Worm (Caenorhabditis elegans) whole organism, L3 larva: Measurements from ENCODE around the gene sex-1.

Experiments used
- ZK546.5 ChIP-seq: sonication (generic microtip); optimal IDR thresholded peaks from 2 replicates; lab custom pipeline; 2017; ENCODE audit warnings: missing biosample characterization, missing genetic modification characterization
- aly-2 ChIP-seq: fragments of 150-350 bp; optimal IDR thresholded peaks from 2 replicates; lab custom pipeline; 2014; ENCODE audit warnings: missing biosample characterization, missing genetic modification characterization
- ceh-16 ChIP-seq: sonication (generic microtip); optimal IDR thresholded peaks from 2 replicates; lab custom pipeline; 2017; ENCODE audit warnings: missing biosample characterization, missing genetic modification characterization
- ceh-82 ChIP-seq: fragments of 150-350 bp; optimal IDR thresholded peaks from 2 replicates; lab custom pipeline; 2014; ENCODE audit warnings: missing biosample characterization, missing genetic modification characterization
- daf-12 ChIP-seq: fragments of 150-350 bp; optimal IDR thresholded peaks from 2 replicates; lab custom pipeline; 2014; ENCODE audit warnings: missing biosample characterization, missing genetic modification reagents, missing genetic modification characterization
- egl-5 ChIP-seq: fragments of 150-350 bp; optimal IDR thresholded peaks from 2 replicates; lab custom pipeline; 2017; ENCODE audit warnings: missing biosample characterization, missing genetic modification reagents, missing genetic modification characterization, inconsistent platforms
- elt-1 ChIP-seq: fragments of 150-350 bp; optimal IDR thresholded peaks from 2 replicates; lab custom pipeline; 2014; ENCODE audit warnings: missing biosample characterization, missing genetic modification characterization
- elt-2 ChIP-seq: sonication (generic microtip); optimal IDR thresholded peaks from 2 replicates; lab custom pipeline; 2016; ENCODE audit warnings: missing genetic modification reagents, mild to moderate bottlenecking, missing genetic modification characterization, missing compliant biosample characterization
- elt-3 ChIP-seq, 3 experiments: fragments of 150-350 bp in 1 of 3; sonication (generic microtip) in 2 of 3; optimal IDR thresholded peaks; 2 replicates in 2 of 3; 4 replicates in 1 of 3; lab custom pipeline; 2014 to 2017; ENCODE audit warnings: missing biosample characterization in 3 of 3, missing genetic modification characterization in 3 of 3
- eor-1 ChIP-seq, 2 experiments: fragments of 150-350 bp; optimal IDR thresholded peaks; 2 replicates each; lab custom pipeline; 2014 to 2018; ENCODE audit warnings: missing biosample characterization in 2 of 2, missing genetic modification characterization in 2 of 2
- fos-1 ChIP-seq: fragments of 150-350 bp; optimal IDR thresholded peaks from 2 replicates; lab custom pipeline; 2014; ENCODE audit warnings: missing biosample characterization, missing genetic modification characterization
- hmg-11 ChIP-seq: sonication (generic microtip); optimal IDR thresholded peaks from 2 replicates; lab custom pipeline; 2016; ENCODE audit warnings: missing genetic modification characterization, missing compliant biosample characterization
- jun-1 ChIP-seq: fragments of 150-350 bp; optimal IDR thresholded peaks from 2 replicates; lab custom pipeline; 2014; ENCODE audit warnings: missing biosample characterization, missing genetic modification reagents, missing genetic modification characterization
- lsy-12 ChIP-seq: sonication (generic microtip); optimal IDR thresholded peaks from 2 replicates; lab custom pipeline; 2016; ENCODE audit warnings: mild to moderate bottlenecking, missing genetic modification characterization, missing compliant biosample characterization
- mml-1 ChIP-seq: fragments of 150-350 bp; sonication (generic microtip); optimal IDR thresholded peaks from 3 replicates; lab custom pipeline; 2014; ENCODE audit warnings: missing biosample characterization, missing genetic modification characterization
- nhr-11 ChIP-seq: fragments of 150-350 bp; optimal IDR thresholded peaks from 2 replicates; lab custom pipeline; 2014; ENCODE audit warnings: missing biosample characterization, missing genetic modification characterization
- nhr-23 ChIP-seq: fragments of 150-350 bp; optimal IDR thresholded peaks from 2 replicates; lab custom pipeline; 2014; ENCODE audit warnings: missing biosample characterization, missing genetic modification reagents, missing genetic modification characterization
- nhr-237 ChIP-seq: fragments of 150-350 bp; optimal IDR thresholded peaks from 2 replicates; lab custom pipeline; 2014; ENCODE audit warnings: missing biosample characterization, missing genetic modification characterization
- nhr-25 ChIP-seq: sonication (generic microtip); optimal IDR thresholded peaks from 2 replicates; lab custom pipeline; 2017; ENCODE audit warnings: missing biosample characterization, missing genetic modification characterization
- nhr-28 ChIP-seq: fragments of 150-350 bp; optimal IDR thresholded peaks from 2 replicates; lab custom pipeline; 2014; ENCODE audit warnings: missing biosample characterization, missing genetic modification characterization
- nhr-67 ChIP-seq: fragments of 150-350 bp; optimal IDR thresholded peaks from 2 replicates; lab custom pipeline; 2014; ENCODE audit warnings: missing biosample characterization, missing genetic modification characterization
- nhr-76 ChIP-seq: fragments of 150-350 bp; sonication (generic microtip); optimal IDR thresholded peaks from 5 replicates; lab custom pipeline; 2014; ENCODE audit warnings: missing biosample characterization, missing genetic modification characterization
- nhr-77 ChIP-seq: fragments of 150-350 bp; optimal IDR thresholded peaks from 2 replicates; lab custom pipeline; 2014; ENCODE audit warnings: missing biosample characterization, missing genetic modification characterization
- pqm-1 ChIP-seq: fragments of 150-350 bp; optimal IDR thresholded peaks from 2 replicates; lab custom pipeline; 2017; ENCODE audit warnings: missing biosample characterization, missing genetic modification characterization, inconsistent platforms
- skn-1 ChIP-seq: fragments of 150-350 bp; optimal IDR thresholded peaks from 2 replicates; lab custom pipeline; 2014; ENCODE audit warnings: missing biosample characterization, missing genetic modification characterization
- snpc-4 ChIP-seq: fragments of 150-350 bp; optimal IDR thresholded peaks from 2 replicates; lab custom pipeline; 2014; ENCODE audit warnings: missing biosample characterization, missing genetic modification characterization
- unc-39 ChIP-seq: sonication (generic microtip); optimal IDR thresholded peaks from 4 replicates; lab custom pipeline; 2017; ENCODE audit warnings: missing biosample characterization, missing genetic modification characterization
- unc-62 ChIP-seq: fragments of 150-350 bp; sonication (generic microtip); optimal IDR thresholded peaks from 4 replicates; lab custom pipeline; 2014; ENCODE audit warnings: missing biosample characterization, missing genetic modification reagents, missing genetic modification characterization
- zag-1 ChIP-seq: fragments of 150-350 bp; optimal IDR thresholded peaks from 2 replicates; lab custom pipeline; 2014; ENCODE audit warnings: missing biosample characterization, missing genetic modification characterization

Gene sex-1

DNA sequence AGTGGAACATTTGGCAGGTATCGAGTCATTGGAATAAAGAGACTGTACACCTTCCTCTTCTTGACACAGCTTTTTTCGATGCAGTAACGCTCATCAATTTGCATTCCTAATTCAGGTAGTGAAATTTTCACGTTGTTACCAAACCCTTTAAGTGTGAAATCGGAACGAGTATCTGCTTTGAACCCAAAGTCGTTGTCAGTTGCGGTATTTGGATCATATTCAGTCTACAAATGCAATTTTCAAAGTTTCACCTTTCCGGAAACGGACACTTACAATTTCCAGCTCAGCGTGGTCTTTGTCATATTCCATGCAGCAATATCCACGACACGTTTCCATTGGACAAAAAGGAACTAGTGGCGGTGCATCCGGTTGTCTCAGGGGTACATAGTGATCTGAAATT is 22.6 kb downstream of the sex-1 start:
- TF ChIP-seq fos-1 (no peak), unc-62 (GFP tag; lab: Kevin White, UChicago) (no peak), aly-2 (tag; lab: Kevin White, UChicago) (no peak), elt-1 (tag; lab: Kevin White, UChicago) (no peak), nhr-76 (tag; lab: Kevin White, UChicago) (no peak), nhr-237 (tag; lab: Kevin White, UChicago) (no peak), ceh-82 (no peak), ZK546.5 (no peak), mml-1 (tag; lab: Kevin White, UChicago) (no peak), elt-3 (tag; optimal IDR thresholded peaks at IDR 0.05; lab: Kevin White, UChicago) (no peak), elt-2 (no peak), snpc-4 (tag; lab: Kevin White, UChicago) (no peak), skn-1 (no peak), jun-1 (tag; lab: Kevin White, UChicago) (no peak), ceh-16 (no peak), zag-1 (tag; lab: Kevin White, UChicago) (no peak), nhr-28 (tag; lab: Kevin White, UChicago) (no peak), eor-1 (tag; optimal IDR thresholded peaks at IDR 0.05; lab: Kevin White, UChicago) (no peak)

DNA sequence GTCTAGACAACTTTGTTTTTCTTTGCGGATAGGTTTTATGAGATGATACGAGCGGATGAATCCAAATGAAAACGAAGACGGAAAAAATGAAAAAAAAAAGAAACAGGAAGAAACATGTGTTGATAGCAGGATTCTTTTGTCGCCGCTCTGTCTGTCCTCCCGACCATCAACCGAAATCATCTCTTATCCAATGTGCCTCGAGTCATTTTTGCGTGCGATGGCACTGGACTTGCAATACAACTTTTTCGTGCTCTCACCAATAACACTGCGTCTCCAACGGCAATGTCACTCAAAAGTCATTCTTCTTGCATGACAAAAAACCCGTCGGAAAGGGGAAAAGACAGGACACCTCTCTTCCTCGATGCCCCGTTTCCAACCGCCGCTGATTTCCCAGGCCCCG is 28.9 kb downstream of the sex-1 start, which contains the start of gene ncs-4:
Gene ncs-4, plus strand, starts transcription at position 227 of the 400 bp plus-strand sequence.
- TF ChIP-seq daf-12 (tag; lab: Kevin White, UChicago) (no peak), elt-3 (tag; optimal IDR thresholded peaks at IDR 0.05; lab: Kevin White, UChicago) (no peak), egl-5 (peak; percentile 11)

DNA sequence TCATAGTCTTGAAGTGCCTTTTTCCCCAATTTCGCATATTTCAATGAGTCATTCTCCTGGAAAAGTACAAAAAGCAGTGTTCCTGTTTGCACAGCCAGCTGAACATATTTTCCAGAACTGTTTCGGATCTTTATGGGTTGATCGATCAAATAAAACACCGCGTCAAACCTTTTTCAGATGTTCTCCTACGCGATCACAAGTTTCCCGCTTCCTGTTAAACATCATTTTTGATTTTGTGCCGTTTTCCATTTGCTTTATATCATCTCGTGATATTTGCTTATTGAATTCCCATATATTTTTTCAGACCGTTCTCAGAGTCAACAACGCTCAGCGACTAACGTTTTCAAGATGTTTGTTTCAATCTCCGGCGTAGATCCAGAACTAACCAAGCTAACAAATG is 30.5 kb downstream of the sex-1 start, which contains the start of gene C07A4.3:
Gene C07A4.3, plus strand, starts transcription at position 301 of the 400 bp plus-strand sequence.
- TF ChIP-seq unc-39 (tag; lab: Kevin White, UChicago) (no peak), nhr-11 (no peak), nhr-76 (tag; lab: Kevin White, UChicago) (no peak), eor-1 (tag; optimal IDR thresholded peaks at IDR 0.05; lab: Kevin White, UChicago) (no peak), snpc-4 (tag; lab: Kevin White, UChicago) (no peak), fos-1 (no peak), nhr-67 (tag; lab: Kevin White, UChicago) (no peak), egl-5 (no peak), ZK546.5 (no peak), skn-1 (no peak), hmg-11 (no peak), nhr-77 (tag; lab: Kevin White, UChicago) (no peak)
- TF ChIP-seq, all 47 proteins: peak for 0

ce11 chrX:10172004-10172584 is 33.1 kb downstream of the sex-1 start, which contains the start of gene C07A4.2:
C07A4.2 (plus strand) TSS chrX:10172198.
- peak in 1 of 3 experiments; percentile 31 for TF ChIP-seq elt-3 (tag; optimal IDR thresholded peaks at IDR 0.05; lab: Kevin White, UChicago)
- TF ChIP-seq aly-2 (tag; lab: Kevin White, UChicago) = no peak

DNA sequence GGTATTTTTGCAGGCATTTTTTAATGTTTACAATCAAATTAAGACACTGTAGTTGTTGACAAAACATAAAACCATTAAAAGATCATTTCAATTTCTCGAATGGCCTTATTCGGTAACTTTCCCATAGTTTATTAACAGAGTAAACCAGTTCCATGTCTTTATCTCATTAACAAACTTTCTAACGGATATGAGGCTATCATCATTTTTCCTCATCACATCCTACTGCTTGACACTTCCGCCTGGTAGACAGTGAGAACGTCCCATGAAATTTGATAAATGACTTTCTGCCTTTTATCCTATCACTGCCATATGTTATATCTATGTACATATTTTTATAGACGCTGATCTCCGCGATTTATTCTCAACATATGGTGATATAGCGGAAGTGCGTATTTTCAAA is 34.6 kb downstream of the sex-1 start:
- TF ChIP-seq nhr-23 (peak; percentile 36), pqm-1 (tag; lab: Kevin White, UChicago) (no peak), nhr-25 (tag; lab: Kevin White, UChicago) (no peak)

DNA sequence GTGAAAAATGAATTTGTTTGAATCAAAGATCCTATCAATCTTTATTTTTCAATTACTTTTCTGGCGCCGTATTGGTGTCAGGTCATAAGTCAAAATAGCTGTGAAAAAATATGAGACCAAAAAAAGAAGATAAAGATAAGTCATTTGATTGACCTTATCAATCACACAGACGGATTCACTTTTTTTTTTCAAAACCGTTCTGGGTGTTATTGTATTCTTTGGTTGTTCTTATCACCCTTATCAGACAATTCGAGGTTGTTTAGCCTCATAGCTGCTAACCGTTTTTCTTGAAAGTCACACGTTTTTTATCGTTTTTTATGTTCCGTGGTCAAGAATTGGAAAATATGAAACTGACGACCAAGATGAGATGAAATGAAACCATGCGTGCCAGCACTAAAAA is 36.7 kb downstream of the sex-1 start:
- peak; percentile 80 for TF ChIP-seq nhr-23
- no peak for TF ChIP-seq nhr-67 (tag; lab: Kevin White, UChicago)
- TF ChIP-seq lsy-12 (tag; lab: Kevin White, UChicago) = peak; percentile 14

ce11 chrX:10167005-10167404 is 38.2 kb downstream of the sex-1 start, which contains the start of gene rnp-9:
rnp-9 (plus strand) TSS chrX:10167305.
- TF ChIP-seq ceh-82 = no peak
